Worm (Caenorhabditis elegans) whole organism, midembryonic: ENCODE data around the gene sre-44.

Experiments used
- T22C8.4 ChIP-seq: fragments of 200-800 bp; sonication (Bioruptor generic); IDR thresholded peaks from 2 replicates; pipeline ENCODE4 v1.3.6; 2022; ENCODE audit warnings: missing genetic modification characterization, missing compliant biosample characterization
- flt-1 ChIP-seq: fragments of 200-800 bp; sonication (Bioruptor generic); IDR thresholded peaks from 2 replicates; pipeline ENCODE4 v1.3.6; 2022; ENCODE audit warnings: missing genetic modification characterization, missing compliant biosample characterization
- klf-2 ChIP-seq: fragments of 200-800 bp; sonication (Bioruptor generic); conservative IDR thresholded peaks from 2 replicates; pipeline ENCODE4 v1.3.6; 2022; ENCODE audit warnings: missing genetic modification reagents, missing genetic modification characterization, missing compliant biosample characterization
- med-1 ChIP-seq: sonication (generic microtip); optimal IDR thresholded peaks from 2 replicates; lab custom pipeline; 2017; ENCODE audit warnings: missing genetic modification characterization, mild to moderate bottlenecking, missing compliant biosample characterization, antibody characterized with exemption, missing genetic modification reagents; ENCODE audit not compliant: insufficient read depth
- ref-1 ChIP-seq: fragments of 200-800 bp; sonication (Bioruptor generic); conservative IDR thresholded peaks from 2 replicates; pipeline ENCODE4 v1.3.6; 2022; ENCODE audit warnings: missing genetic modification reagents, missing genetic modification characterization, missing compliant biosample characterization
- tab-1 ChIP-seq: fragments of 200-800 bp; sonication (Bioruptor generic); IDR thresholded peaks from 2 replicates; pipeline ENCODE4 v1.3.6; 2022; ENCODE audit warnings: missing genetic modification characterization, missing compliant biosample characterization

DNA sequence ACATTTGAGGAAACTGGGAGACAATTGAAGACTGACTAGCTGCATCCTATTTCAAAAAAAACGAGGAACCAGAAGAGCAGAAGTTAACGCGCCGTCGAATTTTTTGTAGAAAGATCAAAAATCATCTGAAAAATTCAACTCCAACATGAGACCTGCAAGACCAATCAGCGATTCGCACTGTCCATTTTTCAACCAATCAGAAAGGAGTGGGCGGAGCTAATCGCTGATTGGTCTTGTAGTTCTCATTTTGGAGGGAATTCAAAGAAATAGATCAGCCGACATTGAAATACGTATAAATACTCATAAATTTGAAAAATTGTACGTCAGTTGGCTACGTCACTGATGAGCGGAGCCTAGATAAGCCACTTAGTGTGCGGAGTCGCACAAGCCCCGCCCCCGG, 41.8 kb upstream of the sre-44 start:
- no peak for TF ChIP-seq tab-1 (GFP tag; lab: Robert Waterston, UW)
- TF ChIP-seq med-1 (GFP tag; lab: Kevin White, UChicago), result no peak
- no peak for TF ChIP-seq T22C8.4
- no peak for TF ChIP-seq ref-1 (GFP tag; lab: Robert Waterston, UW)
- TF ChIP-seq klf-2 (GFP tag; lab: Robert Waterston, UW), result no peak
- TF ChIP-seq flt-1, result no peak
